Fruit fly (Drosophila melanogaster) whole organism, embryonic: Measurements from ENCODE around the gene CG3301.
A peak's percentile ranks its signal among the peaks of the same experiment; 100 is the strongest.

Experiments used
- ATbp ChIP-seq: fragments of 200-800 bp; sonication (Bioruptor generic); optimal IDR thresholded peaks from 2 replicates; lab custom pipeline; 2017; ENCODE audit warnings: missing biosample characterization, mild to moderate bottlenecking, missing genetic modification characterization, missing genetic modification reagents
- Atf-2 ChIP-seq: fragments of 200-800 bp; sonication (Bioruptor generic); optimal IDR thresholded peaks from 2 replicates; lab custom pipeline; 2016; ENCODE audit warnings: missing biosample characterization, missing genetic modification characterization
- CG11398 ChIP-seq: fragments of 200-800 bp; sonication (Bioruptor generic); optimal IDR thresholded peaks from 2 replicates; lab custom pipeline; 2016; ENCODE audit warnings: missing biosample characterization, missing genetic modification characterization
- CG12769 ChIP-seq: fragments of 200-800 bp; sonication (Bioruptor generic); optimal IDR thresholded peaks from 2 replicates; lab custom pipeline; 2019; ENCODE audit warnings: missing biosample characterization, mild to moderate bottlenecking, missing genetic modification characterization, moderate library complexity
- CG13894 ChIP-seq: fragments of 200-800 bp; sonication (Bioruptor generic); optimal IDR thresholded peaks from 3 replicates; lab custom pipeline; 2018; ENCODE audit warnings: missing biosample characterization, mild to moderate bottlenecking, missing genetic modification characterization, moderate library complexity
- CG14965 ChIP-seq: fragments of 200-800 bp; sonication (Bioruptor generic); optimal IDR thresholded peaks from 2 replicates; lab custom pipeline; 2016; ENCODE audit warnings: missing biosample characterization, missing genetic modification characterization, borderline replicate concordance
- CG15269 ChIP-seq: fragments of 200-800 bp; sonication (Bioruptor generic); optimal IDR thresholded peaks from 2 replicates; lab custom pipeline; 2018; ENCODE audit warnings: missing biosample characterization, mild to moderate bottlenecking, missing genetic modification characterization, moderate library complexity
- CG1603 ChIP-seq: fragments of 200-800 bp; sonication (Bioruptor generic); optimal IDR thresholded peaks from 2 replicates; lab custom pipeline; 2019; ENCODE audit warnings: missing biosample characterization, mild to moderate bottlenecking, missing genetic modification characterization, moderate library complexity
- CG16813 ChIP-seq: fragments of 200-800 bp; sonication (Bioruptor generic); IDR thresholded peaks from 3 replicates; pipeline ENCODE4 v1.3.6; 2022; ENCODE audit warnings: missing biosample characterization, missing genetic modification characterization; ENCODE audit not compliant: partially characterized antibody
- CG17385 ChIP-seq: fragments of 200-800 bp; sonication (Bioruptor generic); optimal IDR thresholded peaks from 3 replicates; lab custom pipeline; 2018; ENCODE audit warnings: missing biosample characterization, mild to moderate bottlenecking, missing genetic modification characterization
- CG18764 ChIP-seq: fragments of 200-800 bp; sonication (Bioruptor generic); optimal IDR thresholded peaks from 3 replicates; lab custom pipeline; 2016; ENCODE audit warnings: missing biosample characterization, missing genetic modification characterization
- CG2875 ChIP-seq: fragments of 200-800 bp; sonication (Bioruptor generic); optimal IDR thresholded peaks from 2 replicates; lab custom pipeline; 2017; ENCODE audit warnings: missing biosample characterization, mild to moderate bottlenecking, missing genetic modification characterization, missing genetic modification reagents
- CG7372 ChIP-seq: fragments of 200-800 bp; sonication (Bioruptor generic); IDR thresholded peaks from 2 replicates; pipeline ENCODE4 v1.3.6; 2022; ENCODE audit warnings: missing biosample characterization, missing genetic modification characterization
- CG8388 ChIP-seq: fragments of 200-800 bp; sonication (Bioruptor generic); optimal IDR thresholded peaks from 2 replicates; lab custom pipeline; 2019; ENCODE audit warnings: missing biosample characterization, mild to moderate bottlenecking, missing genetic modification characterization, moderate library complexity
- D19B ChIP-seq: fragments of 200-800 bp; sonication (Bioruptor generic); optimal IDR thresholded peaks from 2 replicates; lab custom pipeline; 2017; ENCODE audit warnings: missing biosample characterization, mild to moderate bottlenecking, missing genetic modification characterization
- Dll ChIP-seq: fragments of 200-800 bp; sonication (Bioruptor generic); IDR thresholded peaks from 4 replicates; pipeline ENCODE4 v1.3.6; 2022; ENCODE audit warnings: missing biosample characterization, missing genetic modification characterization; ENCODE audit not compliant: partially characterized antibody
- Eip74EF ChIP-seq, 2 experiments: fragments of 200-800 bp in 1 of 2; fragments of >200 bp in 1 of 2; sonication (Bioruptor generic) in 1 of 2; optimal IDR thresholded peaks; 2 replicates each; lab custom pipeline; 2017 to 2019; ENCODE audit warnings: missing biosample characterization in 2 of 2, missing genetic modification characterization in 2 of 2, mild to moderate bottlenecking in 1 of 2, moderate library complexity in 1 of 2
- Ets65A ChIP-seq: fragments of 200-800 bp; sonication (Bioruptor generic); peaks from one replicate; lab custom pipeline; 2016; ENCODE audit warnings: missing biosample characterization, missing genetic modification characterization
- Gsc ChIP-seq: fragments of 200-800 bp; sonication (Bioruptor generic); IDR thresholded peaks from 2 replicates; pipeline ENCODE4 v1.3.6; 2022; ENCODE audit warnings: missing biosample characterization, missing genetic modification characterization
- H15 ChIP-seq: fragments of 200-800 bp; sonication (Bioruptor generic); IDR thresholded peaks from 3 replicates; pipeline ENCODE4 v1.3.6; 2022; ENCODE audit warnings: missing biosample characterization, missing genetic modification characterization
- HHEX ChIP-seq: fragments of 200-800 bp; sonication (Bioruptor generic); optimal IDR thresholded peaks from 3 replicates; lab custom pipeline; 2017; ENCODE audit warnings: missing biosample characterization, mild to moderate bottlenecking, missing genetic modification characterization, missing genetic modification reagents
- Hmr ChIP-seq: fragments of 200-800 bp; sonication (Bioruptor generic); optimal IDR thresholded peaks from 3 replicates; lab custom pipeline; 2017; ENCODE audit warnings: mild to moderate bottlenecking, missing biosample characterization, missing genetic modification reagents, missing genetic modification characterization
- Hmx ChIP-seq: fragments of 200-800 bp; sonication (Bioruptor generic); optimal IDR thresholded peaks from 2 replicates; lab custom pipeline; 2016; ENCODE audit warnings: missing biosample characterization, missing genetic modification characterization
- Med ChIP-seq: fragments of 200-800 bp; sonication (Bioruptor generic); peaks from one replicate; lab custom pipeline; 2016; ENCODE audit warnings: missing biosample characterization, missing genetic modification characterization, mild to moderate bottlenecking, inconsistent platforms, moderate library complexity
- Rx ChIP-seq: fragments of 200-800 bp; sonication (Bioruptor generic); IDR thresholded peaks from 2 replicates; pipeline ENCODE4 v1.3.6; 2022; ENCODE audit warnings: missing biosample characterization, missing genetic modification characterization
- Side ChIP-seq: fragments of 200-800 bp; sonication (Bioruptor generic); optimal IDR thresholded peaks from 2 replicates; lab custom pipeline; 2016; ENCODE audit warnings: missing biosample characterization, missing genetic modification characterization
- Trl ChIP-seq, 3 experiments: fragments of >200 bp in 2 of 3; fragments of 200-800 bp in 1 of 3; sonication (Bioruptor generic) in 1 of 3; optimal IDR thresholded peaks; 2 replicates in 1 of 3; 3 replicates in 2 of 3; lab custom pipeline; 2016 to 2017; ENCODE audit warnings: missing biosample characterization in 1 of 3, missing genetic modification characterization in 1 of 3
- Xrp1 ChIP-seq: fragments of 200-800 bp; sonication (Bioruptor generic); IDR thresholded peaks from 2 replicates; pipeline ENCODE4 v1.3.6; 2022; ENCODE audit warnings: missing biosample characterization, missing genetic modification characterization
- ab ChIP-seq: fragments of 200-800 bp; sonication (Bioruptor generic); optimal IDR thresholded peaks from 2 replicates; lab custom pipeline; 2016; ENCODE audit warnings: missing biosample characterization, missing genetic modification characterization
- ato ChIP-seq: fragments of 200-800 bp; sonication (Bioruptor generic); IDR thresholded peaks from 2 replicates; pipeline ENCODE4 v1.3.6; 2022; ENCODE audit warnings: missing biosample characterization, missing genetic modification characterization; ENCODE audit not compliant: partially characterized antibody
- chinmo ChIP-seq: fragments of 200-800 bp; sonication (Bioruptor generic); IDR thresholded peaks from 4 replicates; pipeline ENCODE4 v1.3.6; 2022; ENCODE audit warnings: missing biosample characterization, missing genetic modification characterization; ENCODE audit not compliant: partially characterized antibody
- da ChIP-seq: fragments of 200-800 bp; sonication (Bioruptor generic); optimal IDR thresholded peaks from 2 replicates; lab custom pipeline; 2016; ENCODE audit warnings: missing biosample characterization, missing genetic modification characterization
- exex ChIP-seq: fragments of 200-800 bp; sonication (Bioruptor generic); optimal IDR thresholded peaks from 4 replicates; lab custom pipeline; 2018; ENCODE audit warnings: missing biosample characterization, mild to moderate bottlenecking, missing genetic modification characterization, moderate library complexity
- kni ChIP-seq: fragments of 200-800 bp; sonication (Bioruptor generic); optimal IDR thresholded peaks from 3 replicates; lab custom pipeline; 2017; ENCODE audit warnings: mild to moderate bottlenecking, missing biosample characterization, missing genetic modification reagents, missing genetic modification characterization
- lov ChIP-seq, 2 experiments: fragments of 200-800 bp in 1 of 2; fragments of >200 bp in 1 of 2; sonication (Bioruptor generic) in 1 of 2; IDR thresholded peaks in 1 of 2; optimal IDR thresholded peaks in 1 of 2; 2 replicates in 1 of 2; 3 replicates in 1 of 2; pipeline versions ENCODE4 v1.3.6 to Lab custom; 2017 to 2022; ENCODE audit warnings: missing biosample characterization in 1 of 2, missing genetic modification characterization in 1 of 2
- nmo ChIP-seq: fragments of 200-800 bp; sonication (Bioruptor generic); optimal IDR thresholded peaks from 2 replicates; lab custom pipeline; 2018; ENCODE audit warnings: missing biosample characterization, mild to moderate bottlenecking, missing genetic modification characterization, moderate library complexity
- pan ChIP-seq, 4 experiments: fragments of >200 bp in 3 of 4; fragments of 200-800 bp in 1 of 4; sonication (Bioruptor generic) in 1 of 4; optimal IDR thresholded peaks in 3 of 4; IDR thresholded peaks in 1 of 4; 2 replicates each; pipeline versions ENCODE4 v1.3.6 to Lab custom; 2017 to 2022; ENCODE audit warnings: missing biosample characterization in 2 of 4, missing genetic modification characterization in 2 of 4, mixed read lengths in 1 of 4
- pb ChIP-seq: fragments of 200-800 bp; sonication (Bioruptor generic); optimal IDR thresholded peaks from 3 replicates; lab custom pipeline; 2016; ENCODE audit warnings: missing biosample characterization, missing genetic modification characterization
- pho ChIP-seq: fragments of 200-800 bp; sonication (Bioruptor generic); optimal IDR thresholded peaks from 2 replicates; lab custom pipeline; 2016; ENCODE audit warnings: missing biosample characterization, missing genetic modification characterization
- pum ChIP-seq: fragments of 200-800 bp; sonication (Bioruptor generic); optimal IDR thresholded peaks from 2 replicates; lab custom pipeline; 2016; ENCODE audit warnings: missing biosample characterization, missing genetic modification characterization
- sim ChIP-seq: fragments of 200-800 bp; sonication (Bioruptor generic); IDR thresholded peaks from 2 replicates; pipeline ENCODE4 v1.3.6; 2022; ENCODE audit warnings: missing biosample characterization, missing genetic modification characterization
- slbo ChIP-seq: fragments of 200-800 bp; sonication (Bioruptor generic); IDR thresholded peaks from 2 replicates; pipeline ENCODE4 v1.3.6; 2022; ENCODE audit warnings: missing biosample characterization, missing genetic modification characterization
- vfl ChIP-seq: fragments of 200-800 bp; sonication (Bioruptor generic); optimal IDR thresholded peaks from 2 replicates; lab custom pipeline; 2016; ENCODE audit warnings: missing biosample characterization, missing genetic modification characterization
- zen ChIP-seq: fragments of 200-800 bp; sonication (Bioruptor generic); optimal IDR thresholded peaks from 3 replicates; lab custom pipeline; 2018; ENCODE audit warnings: missing biosample characterization, mild to moderate bottlenecking, missing genetic modification characterization, moderate library complexity
- zfh2 ChIP-seq: fragments of 200-800 bp; sonication (Bioruptor generic); optimal IDR thresholded peaks from 2 replicates; lab custom pipeline; 2016; ENCODE audit warnings: missing biosample characterization, missing genetic modification characterization

The CG3301 gene

DNA sequence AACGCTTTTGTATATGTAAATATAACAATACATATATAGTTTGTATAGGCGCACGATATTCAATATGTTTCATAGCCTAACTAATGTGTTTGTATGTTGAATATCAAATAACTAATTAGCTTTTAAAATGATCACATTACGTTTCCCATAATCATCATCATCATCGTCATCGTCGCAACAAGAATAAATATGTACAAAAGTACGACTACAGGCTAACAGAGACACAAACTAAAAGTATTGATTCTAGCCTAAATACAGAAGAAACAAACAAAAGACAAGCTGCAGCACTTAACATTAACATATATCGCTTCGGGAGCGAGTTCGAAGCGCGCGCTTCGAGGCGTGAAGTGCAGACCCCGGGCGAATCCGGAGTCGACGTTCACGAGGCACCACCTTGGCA lies 4.8 kb downstream of the CG3301 start (continued):
- TF ChIP-seq CG15269 (tag; lab: Kevin White, UChicago) (peak; percentile 17), Eip74EF (GFP tag; optimal IDR thresholded peaks at IDR 0.05; lab: Kevin White, UChicago) (peak in 1 of 2 experiments; percentile 8), CG17385 (GFP tag; lab: Kevin White, UChicago) (peak; percentile 11), vfl (no peak), CG2875 (GFP tag; lab: Kevin White, UChicago) (peak; percentile 44), CG16813 (GFP tag; lab: Robert Waterston, UW) (no peak), Gsc (GFP tag; lab: Robert Waterston, UW) (no peak), chinmo (GFP tag; lab: Robert Waterston, UW) (no peak), ab (GFP tag; lab: Kevin White, UChicago) (no peak), CG13894 (no peak), CG8388 (GFP tag; lab: Kevin White, UChicago) (no peak), Side (no peak), zen (tag; lab: Kevin White, UChicago) (no peak), kni (GFP tag; lab: Kevin White, UChicago) (no peak), CG12769 (tag; lab: Kevin White, UChicago) (peak; percentile 13), da (GFP tag; lab: Kevin White, UChicago) (no peak), HHEX (GFP tag; lab: Kevin White, UChicago) (peak; percentile 53), pho (GFP tag; lab: Kevin White, UChicago) (no peak), sim (GFP tag; lab: Robert Waterston, UW) (no peak), exex (tag; lab: Kevin White, UChicago) (peak; percentile 27), Hmr (peak; percentile 32), CG7372 (GFP tag; lab: Robert Waterston, UW) (no peak)

- peak; percentile 56 for TF ChIP-seq Med (GFP tag; lab: Kevin White, UChicago)
- peak; percentile 72 for TF ChIP-seq Ets65A (GFP tag; lab: Kevin White, UChicago)
- no peak for TF ChIP-seq Hmx (GFP tag; lab: Kevin White, UChicago)
- TF ChIP-seq Hmr, result no peak
Measured at dm6 chr3R:21270609-21271143, 5.4 kb downstream of the CG3301 start.

dm6 chr3R:21269923-21270322 lies 6.1 kb downstream of the CG3301 start, which contains the start of the genes AP-2sigma and Idi:
AP-2sigma (minus strand) TSS chr3R:21270075.
Idi (plus strand) TSS chr3R:21270126.
- TF ChIP-seq CG11398 (GFP tag; lab: Kevin White, UChicago), result no peak
- 0 out of 4 replicates have a peak, but pooled peaks have one; percentile 64 for TF ChIP-seq chinmo (GFP tag; lab: Robert Waterston, UW)
- peak; percentile 36 for TF ChIP-seq zfh2 (GFP tag; lab: Kevin White, UChicago)
- no peak for TF ChIP-seq Xrp1
- no peak for TF ChIP-seq CG14965 (GFP tag; lab: Kevin White, UChicago)
- TF ChIP-seq CG1603 (tag; lab: Kevin White, UChicago), result peak; percentile 75
- peak; percentile 39; the same call in 1 of the 4 replicates for TF ChIP-seq Dll (GFP tag; lab: Robert Waterston, UW)
- TF ChIP-seq Atf-2 (GFP tag; lab: Kevin White, UChicago), result no peak
- TF ChIP-seq H15 (GFP tag; lab: Robert Waterston, UW), result no peak
- TF ChIP-seq ATbp, result no peak
- peak; percentile 28 for TF ChIP-seq nmo (GFP tag; lab: Kevin White, UChicago)
- TF ChIP-seq slbo, result peak; percentile 66
- peak; percentile 26 for TF ChIP-seq kni (GFP tag; lab: Kevin White, UChicago)
- TF ChIP-seq ato (GFP tag; lab: Robert Waterston, UW), result peak; percentile 37; the same call in 1 of the 2 replicates
- TF ChIP-seq pan (optimal IDR thresholded peaks at IDR 0.05; lab: Kevin White, UChicago), result no peak
- TF ChIP-seq pan (GFP tag; optimal IDR thresholded peaks at IDR 0.05 in 1 of 2, IDR thresholded peaks at IDR 0.05 in 1 of 2), result no peak
- TF ChIP-seq CG18764 (GFP tag; lab: Kevin White, UChicago), result no peak
- TF ChIP-seq pum (GFP tag; lab: Kevin White, UChicago), result no peak
- TF ChIP-seq lov (optimal IDR thresholded peaks at IDR 0.05; lab: Kevin White, UChicago), result no peak
- TF ChIP-seq lov (GFP tag; IDR thresholded peaks at IDR 0.05; lab: Robert Waterston, UW), result peak; percentile 76; the same call in 1 of the 3 replicates
- no peak for TF ChIP-seq Trl (optimal IDR thresholded peaks at IDR 0.05; lab: Kevin White, UChicago)
- TF ChIP-seq Trl (GFP tag; optimal IDR thresholded peaks at IDR 0.05; lab: Kevin White, UChicago), result peak; percentile 22
- no peak for TF ChIP-seq Rx (GFP tag; lab: Robert Waterston, UW)
- TF ChIP-seq D19B, result no peak
- TF ChIP-seq pb, result no peak
